Fruit fly (Drosophila melanogaster): ENCODE results near the gene Nepl21.

Nepl21 gene

dm6 chr3R:28889427-28889736 is 5.9 kb downstream of the Nepl21 start:
- TF ChIP-seq woc (GFP tag; optimal IDR thresholded peaks at IDR 0.05) (no peak), Abd-B (GFP tag; optimal IDR thresholded peaks at IDR 0.05) (no peak), jim (GFP tag; optimal IDR thresholded peaks at IDR 0.05) (no peak), dsf (GFP tag; optimal IDR thresholded peaks at IDR 0.05; ENCODE audit: borderline replicate concordance) (no peak), Myc (optimal IDR thresholded peaks at IDR 0.05) (no peak), h (GFP tag; optimal IDR thresholded peaks at IDR 0.05) (peak; percentile 1), CG32264 (GFP tag; optimal IDR thresholded peaks at IDR 0.05) (no peak), CrebA (GFP tag; optimal IDR thresholded peaks at IDR 0.05; ENCODE audit: borderline replicate concordance) (no peak), GATAd (GFP tag; optimal IDR thresholded peaks at IDR 0.05) (no peak), OdsH (GFP tag; optimal IDR thresholded peaks at IDR 0.05) (no peak), pan (optimal IDR thresholded peaks at IDR 0.05) (no peak), HLH106 (tag; optimal IDR thresholded peaks at IDR 0.05) (no peak), br (GFP tag; optimal IDR thresholded peaks at IDR 0.05) (no peak), N (GFP tag; optimal IDR thresholded peaks at IDR 0.05) (peak; percentile 95), brk (GFP tag; optimal IDR thresholded peaks at IDR 0.05) (no peak), Mio (GFP tag; optimal IDR thresholded peaks at IDR 0.05) (no peak), Hr78 (GFP tag; optimal IDR thresholded peaks at IDR 0.05) (peak; percentile 34), CG9705 (GFP tag; optimal IDR thresholded peaks at IDR 0.05) (no peak), Dfd (GFP tag; optimal IDR thresholded peaks at IDR 0.05) (no peak), Sp1 (GFP tag; optimal IDR thresholded peaks at IDR 0.05) (no peak), dmrt93B (GFP tag; optimal IDR thresholded peaks at IDR 0.05) (no peak), lola (GFP tag; optimal IDR thresholded peaks at IDR 0.05) (no peak), sv (GFP tag; optimal IDR thresholded peaks at IDR 0.05) (no peak), Jra (GFP tag; optimal IDR thresholded peaks at IDR 0.05) (no peak), Rel (GFP tag; optimal IDR thresholded peaks at IDR 0.05) (no peak), Rel (tag; optimal IDR thresholded peaks at IDR 0.05) (no peak), psq (GFP tag; optimal IDR thresholded peaks at IDR 0.05) (no peak), sage (GFP tag; optimal IDR thresholded peaks at IDR 0.05) (no peak), fru (GFP tag; optimal IDR thresholded peaks at IDR 0.05) (no peak), foxo (GFP tag; optimal IDR thresholded peaks at IDR 0.05) (no peak), Hr83 (GFP tag; optimal IDR thresholded peaks at IDR 0.05; ENCODE audit: poor library complexity, severe bottlenecking) (no peak), ey (GFP tag; optimal IDR thresholded peaks at IDR 0.05) (no peak), usp (GFP tag; optimal IDR thresholded peaks at IDR 0.05) (no peak), dl (GFP tag; optimal IDR thresholded peaks at IDR 0.05; ENCODE audit: insufficient read depth in 1 of 2, partially characterized antibody in 2 of 2) (peak in 1 of 2 experiments; percentile 50), Hnf4 (GFP tag; optimal IDR thresholded peaks at IDR 0.05) (peak; percentile 1), Dif (GFP tag; optimal IDR thresholded peaks at IDR 0.05; ENCODE audit: partially characterized antibody) (no peak), Vsx2 (GFP tag; optimal IDR thresholded peaks at IDR 0.05; ENCODE audit: partially characterized antibody) (peak; percentile 95)

dm6 chr3R:28891513-28892097 is 8.1 kb downstream of the Nepl21 start:
- peak; percentile 56 for TF ChIP-seq h (GFP tag; optimal IDR thresholded peaks at IDR 0.05)
- no peak for TF ChIP-seq Rel (GFP tag; optimal IDR thresholded peaks at IDR 0.05)
- peak; percentile 0 for TF ChIP-seq Rel (tag; optimal IDR thresholded peaks at IDR 0.05)
- TF ChIP-seq foxo (GFP tag; optimal IDR thresholded peaks at IDR 0.05) = peak in 1 of 2 experiments; percentile 7
- peak; percentile 7 for TF ChIP-seq rgr (GFP tag; optimal IDR thresholded peaks at IDR 0.05)
- peak; percentile 34 for TF ChIP-seq fru (GFP tag; optimal IDR thresholded peaks at IDR 0.05)
- peak; percentile 32 for TF ChIP-seq Dif (GFP tag; optimal IDR thresholded peaks at IDR 0.05; ENCODE audit: partially characterized antibody)
- TF ChIP-seq sage (GFP tag; optimal IDR thresholded peaks at IDR 0.05) = no peak
- no peak for TF ChIP-seq HLH106 (tag; optimal IDR thresholded peaks at IDR 0.05)
- no peak for TF ChIP-seq sv (GFP tag; optimal IDR thresholded peaks at IDR 0.05)
- TF ChIP-seq N (GFP tag; optimal IDR thresholded peaks at IDR 0.05) = no peak
- TF ChIP-seq pan (optimal IDR thresholded peaks at IDR 0.05) = no peak

dm6 chr3R:28895014-28895413 is 11.5 kb downstream of the Nepl21 start:
- TF ChIP-seq OdsH (GFP tag; optimal IDR thresholded peaks at IDR 0.05) = no peak
- no peak for TF ChIP-seq CrebA (GFP tag; optimal IDR thresholded peaks at IDR 0.05; ENCODE audit: borderline replicate concordance)

All from whole organism, wandering third instar larva.